Worm (Caenorhabditis elegans): ENCODE measurements around the gene fbxa-202.

The fbxa-202 gene

ce11 chrV:6335226-6335625, 8.1 kb downstream of the fbxa-202 start (continued):
- TF ChIP-seq xnd-1 (tag; optimal IDR thresholded peaks at IDR 0.05) (no peak), Y53F4B.3 (GFP tag; IDR thresholded peaks at IDR 0.05) (no peak), sea-2 (GFP tag; IDR thresholded peaks at IDR 0.05) (0 out of 2 replicates have a peak, but pooled peaks have one; percentile 9), F49E8.2 (tag; optimal IDR thresholded peaks at IDR 0.05; ENCODE audit: insufficient read depth) (no peak), rec-8 (tag; optimal IDR thresholded peaks at IDR 0.05) (peak; percentile 5 to 85), sptf-2 (GFP tag; optimal IDR thresholded peaks at IDR 0.05) (peak; percentile 76), somi-1 (GFP tag; optimal IDR thresholded peaks at IDR 0.05) (peak; percentile 7), F57C9.4 (tag; optimal IDR thresholded peaks at IDR 0.05) (no peak), ets-4 (GFP tag; optimal IDR thresholded peaks at IDR 0.05) (peak; percentile 67), bed-1 (GFP tag; IDR thresholded peaks at IDR 0.05) (0 out of 2 replicates have a peak, but pooled peaks have one; percentile 45), F57A8.1 (GFP tag; optimal IDR thresholded peaks at IDR 0.05) (peak; percentile 85), rcor-1 (GFP tag; IDR thresholded peaks at IDR 0.05) (peak; percentile 51; the same call in 1 of the 2 replicates), unc-62 (GFP tag; optimal IDR thresholded peaks at IDR 0.05) (no peak), athp-1 (tag; optimal IDR thresholded peaks at IDR 0.05) (peak; percentile 56), egrh-3 (GFP tag; IDR thresholded peaks at IDR 0.05) (peak; percentile 34; the same call in 1 of the 2 replicates), mel-28 (tag; optimal IDR thresholded peaks at IDR 0.05; ENCODE audit: borderline replicate concordance) (no peak), lir-1 (GFP tag; conservative IDR thresholded peaks at IDR 0.05) (no peak), ztf-18 (tag; optimal IDR thresholded peaks at IDR 0.05) (peak; percentile 72), him-1 (tag; optimal IDR thresholded peaks at IDR 0.05) (peak; percentile 65), snpc-4 (GFP tag; optimal IDR thresholded peaks at IDR 0.05) (no peak), snpc-4 (tag; optimal IDR thresholded peaks at IDR 0.05) (peak in 1 of 4 experiments; percentile 16), dox-1 (GFP tag; IDR thresholded peaks at IDR 0.05) (no peak; the same call in 1 of the 2 replicates), tlf-1 (GFP tag; optimal IDR thresholded peaks at IDR 0.05) (no peak), snpc-3.4 (tag; optimal IDR thresholded peaks at IDR 0.05) (no peak), ccch-3 (GFP tag; optimal IDR thresholded peaks at IDR 0.05) (no peak), pha-4 (tag; optimal IDR thresholded peaks at IDR 0.05) (no peak), chd-7 (tag; optimal IDR thresholded peaks at IDR 0.05) (peak; percentile 45), nfya-2 (GFP tag; IDR thresholded peaks at IDR 0.05) (no peak), F39B2.1 (GFP tag; IDR thresholded peaks at IDR 0.05) (no peak), hlh-26 (GFP tag; conservative IDR thresholded peaks at IDR 0.05) (no peak), zfh-2 (GFP tag; conservative IDR thresholded peaks at IDR 0.05) (no peak), ekl-4 (GFP tag; IDR thresholded peaks at IDR 0.05) (0 out of 2 replicates have a peak, but pooled peaks have one; percentile 59), ama-1 (optimal IDR thresholded peaks at IDR 0.05) (no peak), ama-1 (GFP tag; optimal IDR thresholded peaks at IDR 0.05) (peak in 1 of 2 experiments; percentile 83), nhr-90 (tag; optimal IDR thresholded peaks at IDR 0.05) (peak; percentile 81), gei-17 (GFP tag; optimal IDR thresholded peaks at IDR 0.05) (no peak), lin-40 (tag; optimal IDR thresholded peaks at IDR 0.05) (no peak), attf-3 (GFP tag; conservative IDR thresholded peaks at IDR 0.05) (peak; percentile 54), madf-8 (GFP tag; conservative IDR thresholded peaks at IDR 0.05) (no peak), K12H6.12 (tag; optimal IDR thresholded peaks at IDR 0.05) (peak; percentile 17), snpc-1.3 (tag; optimal IDR thresholded peaks at IDR 0.05; ENCODE audit: insufficient read depth) (no peak), ztf-26 (tag; optimal IDR thresholded peaks at IDR 0.05) (peak; percentile 45), egl-18 (GFP tag; IDR thresholded peaks at IDR 0.05) (no peak), Y95B8A.8 (GFP tag; IDR thresholded peaks at IDR 0.05) (no peak), mes-4 (tag; optimal IDR thresholded peaks at IDR 0.05) (peak; percentile 24), aptf-3 (GFP tag; IDR thresholded peaks at IDR 0.05) (peak; percentile 74; the same call in 1 of the 2 replicates), pbrm-1 (GFP tag; IDR thresholded peaks at IDR 0.05) (peak; percentile 70), rpc-1 (optimal IDR thresholded peaks at IDR 0.05) (peak; percentile 81), rpc-1 (tag; optimal IDR thresholded peaks at IDR 0.05) (peak; percentile 86)
